Fruit fly (Drosophila melanogaster) whole organism: ENCODE data around the gene CG7322.

Experiments used
- CG8478 ChIP-seq: fragments of >200 bp; optimal IDR thresholded peaks from 2 replicates; lab custom pipeline; 2018; ENCODE audit warnings: inconsistent platforms
- Dll ChIP-seq: fragments of >200 bp; optimal IDR thresholded peaks from 2 replicates; lab custom pipeline; 2017
- EcR ChIP-seq, 2 experiments: fragments of >200 bp; optimal IDR thresholded peaks; 2 replicates each; lab custom pipeline; 2017; ENCODE audit warnings: missing biosample characterization in 2 of 2, missing genetic modification characterization in 2 of 2, missing genetic modification reagents in 2 of 2
- pan ChIP-seq: fragments of >200 bp; optimal IDR thresholded peaks from 2 replicates; lab custom pipeline; 2017
- psq ChIP-seq: fragments of >200 bp; optimal IDR thresholded peaks from 2 replicates; lab custom pipeline; 2017
- usp ChIP-seq: fragments of >200 bp; optimal IDR thresholded peaks from 2 replicates; lab custom pipeline; 2017; ENCODE audit warnings: missing biosample characterization, missing genetic modification characterization, mixed read lengths

DNA sequence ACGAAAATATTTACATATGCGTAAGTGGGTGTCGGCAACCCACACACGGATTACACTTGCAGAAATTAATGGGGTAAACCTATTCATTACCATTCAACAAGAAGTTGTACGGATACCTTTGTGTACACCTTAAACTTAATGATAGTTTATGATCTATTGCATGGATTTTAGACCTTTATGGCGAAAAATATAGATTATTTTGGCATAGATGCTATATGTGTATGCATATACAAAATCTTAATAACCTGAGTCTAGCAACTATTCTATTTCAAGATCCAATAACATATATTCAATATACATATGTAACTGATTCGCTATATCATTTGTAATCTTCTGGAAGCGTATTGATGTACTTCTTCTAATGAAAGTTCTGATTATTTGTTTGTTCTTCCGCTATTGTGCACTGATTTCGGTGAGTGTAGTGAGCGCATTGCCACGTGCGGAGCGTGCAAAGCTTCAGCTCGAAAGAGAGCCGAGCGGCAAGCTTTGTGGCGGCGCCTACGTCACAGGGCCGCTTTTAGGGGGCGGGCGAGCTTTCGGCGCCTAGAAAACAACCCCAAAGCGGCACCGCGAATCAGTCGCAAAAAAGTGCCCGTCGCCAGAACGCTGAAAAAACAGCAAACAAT is 42.4 kb upstream of the CG7322 start, which contains the start of gene CG7378:
- TF ChIP-seq psq (lab: Kevin White, UChicago) (no peak), usp (GFP tag; lab: Kevin White, UChicago) (no peak), Dll (no peak), EcR (GFP tag; optimal IDR thresholded peaks at IDR 0.05; lab: Kevin White, UChicago) (no peak), CG8478 (lab: Kevin White, UChicago) (no peak), pan (lab: Kevin White, UChicago) (no peak)
